Worm (Caenorhabditis elegans) whole organism, midembryonic: ENCODE results near the gene ant-1.3.

ENCODE experiments used
- T22C8.4 ChIP-seq: fragments of 200-800 bp; sonication (Bioruptor generic); IDR thresholded peaks from 2 replicates; pipeline ENCODE4 v1.3.6; 2022; ENCODE audit warnings: missing genetic modification characterization, missing compliant biosample characterization
- cog-1 ChIP-seq: sonication (generic microtip); optimal IDR thresholded peaks from 2 replicates; lab custom pipeline; 2016; ENCODE audit warnings: missing genetic modification characterization, missing compliant biosample characterization
- flt-1 ChIP-seq: fragments of 200-800 bp; sonication (Bioruptor generic); IDR thresholded peaks from 2 replicates; pipeline ENCODE4 v1.3.6; 2022; ENCODE audit warnings: missing genetic modification characterization, missing compliant biosample characterization
- klf-2 ChIP-seq: fragments of 200-800 bp; sonication (Bioruptor generic); conservative IDR thresholded peaks from 2 replicates; pipeline ENCODE4 v1.3.6; 2022; ENCODE audit warnings: missing genetic modification reagents, missing genetic modification characterization, missing compliant biosample characterization
- med-1 ChIP-seq: sonication (generic microtip); optimal IDR thresholded peaks from 2 replicates; lab custom pipeline; 2017; ENCODE audit warnings: missing genetic modification characterization, mild to moderate bottlenecking, missing compliant biosample characterization, antibody characterized with exemption, missing genetic modification reagents; ENCODE audit not compliant: insufficient read depth
- ref-1 ChIP-seq: fragments of 200-800 bp; sonication (Bioruptor generic); conservative IDR thresholded peaks from 2 replicates; pipeline ENCODE4 v1.3.6; 2022; ENCODE audit warnings: missing genetic modification reagents, missing genetic modification characterization, missing compliant biosample characterization
- tab-1 ChIP-seq: fragments of 200-800 bp; sonication (Bioruptor generic); IDR thresholded peaks from 2 replicates; pipeline ENCODE4 v1.3.6; 2022; ENCODE audit warnings: missing genetic modification characterization, missing compliant biosample characterization
- ztf-23 ChIP-seq: fragments of 200-800 bp; sonication (Bioruptor generic); IDR thresholded peaks from 2 replicates; pipeline ENCODE4 v1.3.6; 2022; ENCODE audit warnings: missing genetic modification reagents, missing genetic modification characterization, missing compliant biosample characterization
- ztf-29 ChIP-seq: fragments of 200-800 bp; sonication (Bioruptor generic); IDR thresholded peaks from 2 replicates; pipeline ENCODE4 v1.3.6; 2022; ENCODE audit warnings: missing genetic modification reagents, missing genetic modification characterization, missing compliant biosample characterization

The ant-1.3 gene

DNA sequence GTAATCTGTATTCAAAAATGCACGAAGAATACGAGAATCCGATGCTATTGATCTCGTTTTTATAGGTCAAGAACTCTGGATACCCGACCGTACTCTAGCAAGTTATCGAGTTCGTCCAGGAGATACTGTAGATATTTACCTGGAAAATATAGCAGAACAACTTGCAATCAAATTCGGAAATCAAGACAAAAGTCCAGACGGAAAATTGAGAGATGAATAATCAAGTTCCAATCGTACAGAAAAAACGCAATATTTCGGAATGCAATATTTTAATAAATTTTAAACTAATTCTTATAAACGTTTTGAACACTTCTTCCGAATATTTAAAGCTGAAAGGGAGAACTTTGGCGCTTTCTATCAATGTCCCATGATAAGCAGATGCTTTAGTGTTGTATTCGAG lies 29.9 kb upstream of the ant-1.3 start:
- TF ChIP-seq ref-1 (GFP tag; lab: Robert Waterston, UW) (no peak), T22C8.4 (GFP tag; lab: Robert Waterston, UW) (no peak), tab-1 (GFP tag; lab: Robert Waterston, UW) (no peak), klf-2 (GFP tag; lab: Robert Waterston, UW) (no peak), med-1 (no peak), flt-1 (GFP tag; lab: Robert Waterston, UW) (no peak), ztf-23 (no peak), ztf-29 (no peak), cog-1 (tag; lab: Kevin White, UChicago) (no peak)

DNA sequence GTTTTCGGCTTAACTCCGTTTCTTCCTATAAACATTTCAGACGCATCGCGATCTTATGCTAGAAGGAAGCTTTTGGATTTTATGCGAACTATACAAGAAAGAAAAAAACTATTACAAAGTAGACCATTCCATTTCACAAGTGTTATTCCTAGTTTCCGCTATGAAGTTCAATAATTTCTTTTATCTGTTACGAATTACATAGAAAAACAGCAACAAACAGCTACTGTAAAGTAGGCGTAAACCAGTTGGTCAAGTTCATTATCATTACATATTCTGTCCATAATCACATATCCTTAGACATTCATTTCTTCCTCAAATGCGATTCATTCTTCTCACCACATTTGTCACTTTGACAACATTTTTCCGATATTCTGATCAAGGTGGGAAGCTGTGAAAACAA lies 29.1 kb upstream of the ant-1.3 start, which contains the start of gene C28D4.10:
TSS of gene C28D4.10 (plus strand) at position 301 of the 400 bp plus-strand sequence.
- TF ChIP-seq ztf-23 (no peak), ref-1 (GFP tag; lab: Robert Waterston, UW) (no peak), flt-1 (GFP tag; lab: Robert Waterston, UW) (no peak), med-1 (no peak), cog-1 (tag; lab: Kevin White, UChicago) (no peak), T22C8.4 (GFP tag; lab: Robert Waterston, UW) (no peak), klf-2 (GFP tag; lab: Robert Waterston, UW) (no peak), tab-1 (GFP tag; lab: Robert Waterston, UW) (no peak), ztf-29 (no peak)

DNA sequence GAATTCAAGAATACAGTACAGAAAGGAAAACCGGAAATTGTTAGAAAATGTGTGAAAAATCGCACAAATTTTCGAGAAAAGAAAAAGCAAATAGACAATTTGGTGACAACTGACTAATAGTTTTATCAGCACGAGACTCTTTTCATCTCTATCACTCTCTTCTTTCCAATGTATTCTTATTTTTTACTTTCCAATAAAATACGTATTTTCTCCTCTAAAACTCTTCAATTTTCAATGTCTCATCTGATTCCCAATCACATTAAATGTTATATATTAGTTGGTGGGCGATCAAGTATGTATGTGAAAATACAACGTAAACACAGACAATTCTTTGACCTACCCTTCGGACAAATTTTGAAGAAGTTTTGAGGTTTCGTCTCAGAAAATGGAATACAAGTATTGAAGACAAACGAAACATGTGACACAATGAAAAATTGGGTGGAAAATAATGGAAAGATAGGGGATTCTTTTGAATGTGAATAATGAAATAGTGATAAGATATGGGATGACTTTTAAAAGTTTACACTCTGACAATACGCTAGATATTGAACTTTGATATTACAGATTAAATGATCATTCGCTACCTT lies 28.2 kb upstream of the ant-1.3 start, which contains the start of gene cka-1:
TSS of gene cka-1 (minus strand) at position 418 of the 587 bp plus-strand sequence.
- TF ChIP-seq ref-1 (GFP tag; lab: Robert Waterston, UW) (no peak), klf-2 (GFP tag; lab: Robert Waterston, UW) (no peak), T22C8.4 (GFP tag; lab: Robert Waterston, UW) (no peak), cog-1 (tag; lab: Kevin White, UChicago) (no peak), flt-1 (GFP tag; lab: Robert Waterston, UW) (no peak), ztf-23 (no peak), tab-1 (GFP tag; lab: Robert Waterston, UW) (no peak), ztf-29 (no peak)

DNA sequence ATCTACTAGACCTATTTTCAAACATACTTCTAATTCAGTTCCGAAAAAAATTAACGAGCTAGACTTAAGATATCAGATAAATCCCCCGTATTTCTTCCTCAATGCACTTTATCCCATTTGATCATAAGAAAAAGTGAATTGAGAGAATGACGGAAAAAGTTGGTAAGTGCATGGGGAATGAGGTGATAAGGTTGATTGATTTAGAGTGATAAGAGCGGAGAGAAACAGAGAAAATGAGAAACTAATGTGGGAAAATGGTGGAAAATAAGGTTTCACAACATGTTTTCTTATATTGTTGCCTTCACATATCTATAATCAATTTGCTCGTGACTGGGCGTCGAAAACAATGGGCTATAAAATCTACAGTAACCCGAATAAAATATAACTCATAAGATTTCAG lies 26.6 kb upstream of the ant-1.3 start:
- TF ChIP-seq med-1 = no peak
- TF ChIP-seq flt-1 (GFP tag; lab: Robert Waterston, UW) = no peak
- no peak for TF ChIP-seq T22C8.4 (GFP tag; lab: Robert Waterston, UW)
- no peak for TF ChIP-seq ztf-29
- TF ChIP-seq cog-1 (tag; lab: Kevin White, UChicago) = no peak
- TF ChIP-seq klf-2 (GFP tag; lab: Robert Waterston, UW) = no peak
- TF ChIP-seq ztf-23 = no peak
- no peak for TF ChIP-seq tab-1 (GFP tag; lab: Robert Waterston, UW)
- TF ChIP-seq ref-1 (GFP tag; lab: Robert Waterston, UW) = no peak

DNA sequence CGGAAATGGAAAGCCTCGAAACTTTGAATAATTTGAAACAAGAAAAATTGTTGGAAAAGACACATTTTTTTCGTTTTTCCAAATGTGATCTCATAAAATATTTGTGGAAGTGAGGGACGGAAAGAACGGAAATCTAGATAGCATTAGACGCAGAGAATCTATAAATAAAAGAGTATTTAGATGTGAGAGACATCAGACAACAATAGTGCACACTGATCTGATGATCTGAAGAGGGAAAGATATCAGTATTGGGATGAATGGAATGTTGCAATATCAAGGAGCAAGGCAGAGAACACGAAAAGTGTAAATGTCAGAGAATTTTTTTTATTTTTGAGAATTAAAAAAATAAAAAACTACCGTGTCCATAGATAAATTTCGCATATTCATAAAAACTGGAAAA lies 25.8 kb upstream of the ant-1.3 start:
- TF ChIP-seq T22C8.4 (GFP tag; lab: Robert Waterston, UW) = no peak
- no peak for TF ChIP-seq klf-2 (GFP tag; lab: Robert Waterston, UW)
- TF ChIP-seq flt-1 (GFP tag; lab: Robert Waterston, UW) = no peak
- no peak for TF ChIP-seq ztf-29
- no peak for TF ChIP-seq cog-1 (tag; lab: Kevin White, UChicago)
- TF ChIP-seq ztf-23 = no peak
- TF ChIP-seq med-1 = no peak
- TF ChIP-seq tab-1 (GFP tag; lab: Robert Waterston, UW) = no peak
- TF ChIP-seq ref-1 (GFP tag; lab: Robert Waterston, UW) = no peak

DNA sequence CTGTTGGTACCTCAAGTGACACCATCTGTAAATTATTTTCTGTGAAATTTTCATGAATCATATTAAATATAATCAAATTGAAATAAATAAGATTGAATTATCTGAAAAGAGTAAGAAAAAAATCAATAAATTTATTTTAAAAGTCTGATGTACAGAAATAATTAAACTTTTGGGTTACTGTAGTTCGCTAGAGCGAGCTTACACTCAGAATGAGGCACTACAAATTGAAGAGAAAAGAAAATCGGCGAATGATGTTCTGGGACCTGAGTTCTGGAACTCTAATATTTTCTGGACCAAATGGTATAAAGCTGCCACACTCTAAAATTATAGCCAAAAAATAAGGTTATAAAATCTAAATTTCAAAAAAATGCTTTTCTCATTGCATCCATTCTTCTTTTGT lies 24.8 kb upstream of the ant-1.3 start:
- TF ChIP-seq med-1 (no peak), T22C8.4 (GFP tag; lab: Robert Waterston, UW) (no peak), klf-2 (GFP tag; lab: Robert Waterston, UW) (no peak), cog-1 (tag; lab: Kevin White, UChicago) (no peak)

DNA sequence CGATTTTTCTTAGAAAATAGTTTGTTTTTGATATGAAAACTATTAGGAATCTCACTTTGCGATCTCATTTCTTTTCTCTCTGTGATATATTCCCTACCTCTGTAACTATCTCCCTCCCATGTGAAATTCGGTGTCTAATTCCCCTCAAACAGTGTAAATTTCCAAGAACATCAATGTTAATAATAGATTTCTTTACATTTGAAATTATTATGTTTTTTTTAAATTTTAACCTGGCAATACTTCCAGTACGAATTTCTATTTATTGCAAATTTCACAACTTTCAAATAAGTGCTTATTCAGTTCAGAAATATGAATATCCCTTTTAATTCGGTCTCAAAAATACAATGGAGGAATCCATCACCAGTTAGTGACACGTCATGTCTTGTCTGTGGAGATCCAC lies 19.3 kb upstream of the ant-1.3 start, which contains the start of gene nhr-100:
TSS of gene nhr-100 (plus strand) at position 301 of the 400 bp plus-strand sequence.
- no peak for TF ChIP-seq ztf-23
- TF ChIP-seq ref-1 (GFP tag; lab: Robert Waterston, UW) = no peak

DNA sequence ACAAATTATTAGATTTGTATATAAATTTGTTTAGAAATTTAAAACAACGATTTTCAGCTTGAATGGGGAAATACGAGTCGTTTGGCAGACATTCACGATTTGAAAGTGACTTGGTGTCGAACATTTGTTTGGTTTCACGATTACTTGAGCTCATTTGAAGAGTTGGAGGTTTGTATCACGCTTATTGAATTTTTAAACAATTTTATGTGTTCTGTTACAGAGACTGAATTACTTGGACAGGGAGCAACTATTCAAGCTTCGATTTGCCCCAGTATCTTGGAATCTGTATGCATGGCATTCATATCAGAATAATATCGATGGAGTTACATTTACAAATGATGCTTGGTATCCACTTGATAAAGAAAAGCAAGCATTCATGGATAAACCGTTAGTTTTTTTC lies 18.1 kb upstream of the ant-1.3 start:
- TF ChIP-seq cog-1 (tag; lab: Kevin White, UChicago) (no peak), ref-1 (GFP tag; lab: Robert Waterston, UW) (no peak), ztf-29 (no peak), ztf-23 (no peak), klf-2 (GFP tag; lab: Robert Waterston, UW) (no peak), tab-1 (GFP tag; lab: Robert Waterston, UW) (no peak), flt-1 (GFP tag; lab: Robert Waterston, UW) (no peak), T22C8.4 (GFP tag; lab: Robert Waterston, UW) (no peak), med-1 (no peak)

DNA sequence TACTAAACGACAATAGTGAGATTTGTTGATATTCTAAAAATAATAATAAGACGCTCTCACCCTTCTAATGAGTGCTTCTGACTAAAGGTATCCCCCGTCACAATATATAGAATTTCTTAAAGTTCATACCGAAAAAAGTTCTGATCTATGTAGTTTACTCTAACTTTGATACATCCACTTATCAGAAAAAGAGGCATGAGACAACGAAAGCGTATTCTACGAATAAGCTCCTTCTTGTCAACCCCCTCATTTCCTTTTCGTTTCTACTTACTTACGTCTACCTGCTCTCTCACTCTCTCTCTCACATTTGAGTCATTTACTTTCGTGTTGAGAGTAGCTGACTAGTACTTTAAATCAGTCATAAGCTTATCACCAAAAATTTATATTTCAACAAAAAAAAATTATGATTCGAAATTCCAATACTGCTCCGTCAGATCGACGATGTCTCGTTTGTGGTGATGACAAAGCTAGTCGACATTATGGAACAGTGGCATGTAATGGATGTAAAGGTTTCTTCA lies 16.4 kb upstream of the ant-1.3 start:
- TF ChIP-seq ref-1 (GFP tag; lab: Robert Waterston, UW) = no peak
- TF ChIP-seq T22C8.4 (GFP tag; lab: Robert Waterston, UW) = no peak
- no peak for TF ChIP-seq tab-1 (GFP tag; lab: Robert Waterston, UW)
- no peak for TF ChIP-seq ztf-23
- TF ChIP-seq med-1 = no peak
- TF ChIP-seq ztf-29 = no peak

DNA sequence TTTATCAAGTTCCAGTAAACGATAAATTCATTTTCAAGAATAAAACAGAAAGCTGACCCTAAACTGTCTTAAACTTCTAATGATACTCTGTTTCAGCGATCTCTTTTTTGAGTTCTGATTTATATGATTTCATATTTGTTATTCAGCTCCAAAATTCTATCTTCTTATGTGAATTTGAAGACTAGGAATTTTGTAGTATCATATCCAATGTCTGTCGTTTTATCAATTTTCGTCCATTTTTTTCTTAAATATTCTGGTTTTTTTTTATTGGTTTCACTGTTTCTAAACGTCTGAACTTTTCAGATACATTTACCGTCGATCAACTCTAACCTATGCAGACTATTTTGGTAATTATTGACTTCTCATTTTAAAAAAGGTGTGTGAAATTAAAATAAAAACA lies 15.8 kb upstream of the ant-1.3 start, which contains the start of the genes nhr-138 and C28D4.18:
TSS of gene nhr-138 (plus strand) at position 304 of the 400 bp plus-strand sequence.
TSS of gene C28D4.18 (plus strand) at position 333 of the 400 bp plus-strand sequence.
- TF ChIP-seq tab-1 (GFP tag; lab: Robert Waterston, UW) = no peak
- no peak for TF ChIP-seq flt-1 (GFP tag; lab: Robert Waterston, UW)
- TF ChIP-seq ztf-23 = no peak
- no peak for TF ChIP-seq T22C8.4 (GFP tag; lab: Robert Waterston, UW)
